Worm (Caenorhabditis elegans): ENCODE results near the gene com-1.

The com-1 gene

DNA sequence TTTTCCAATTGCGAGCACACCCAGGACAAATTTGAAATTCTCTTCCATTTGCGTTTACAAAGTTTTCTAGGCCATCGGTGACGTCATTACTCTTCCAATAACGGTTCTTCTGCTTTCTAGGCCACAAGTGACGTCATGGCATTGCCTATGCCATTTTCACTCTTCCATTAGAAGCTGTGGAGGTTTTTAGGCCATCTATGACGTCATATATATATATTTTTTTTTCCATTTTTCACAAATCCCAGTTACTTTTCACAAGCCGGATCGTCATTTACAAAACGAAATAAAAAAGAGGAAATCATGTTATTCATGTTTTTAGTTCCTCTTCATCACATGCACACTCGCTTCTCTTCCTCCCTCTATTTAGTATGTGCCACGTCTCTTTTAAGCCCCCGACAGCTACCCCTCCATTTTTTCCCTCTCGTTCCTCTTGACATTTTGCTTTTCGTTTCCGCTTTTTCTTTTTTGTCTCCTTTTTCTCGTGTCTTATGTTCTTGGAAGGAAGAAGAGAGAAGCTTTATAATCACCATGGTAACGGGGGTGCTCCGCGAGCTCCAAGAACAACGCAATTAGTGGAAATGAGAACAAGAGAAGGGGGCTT is 6.9 kb downstream of the com-1 start (continued):
- TF ChIP-seq mab-9 (GFP tag; IDR thresholded peaks at IDR 0.05) (no peak), ceh-90 (tag; optimal IDR thresholded peaks at IDR 0.05) (no peak), nhr-85 (tag) (no peak), nhr-77 (tag; optimal IDR thresholded peaks at IDR 0.05) (no peak), hlh-4 (tag; optimal IDR thresholded peaks at IDR 0.05) (no peak), grh-1 (GFP tag; IDR thresholded peaks at IDR 0.05) (no peak), ceh-82 (tag; optimal IDR thresholded peaks at IDR 0.05) (peak in 1 of 3 experiments; percentile 37), skn-1 (tag; optimal IDR thresholded peaks at IDR 0.05) (no peak), ztf-11 (tag; optimal IDR thresholded peaks at IDR 0.05) (no peak), ceh-88 (GFP tag; IDR thresholded peaks at IDR 0.05) (no peak), lsy-2 (tag; optimal IDR thresholded peaks at IDR 0.05) (peak; percentile 10 to 30), elt-3 (tag; optimal IDR thresholded peaks at IDR 0.05) (no peak), lin-39 (tag; optimal IDR thresholded peaks at IDR 0.05) (no peak), nhr-20 (tag; optimal IDR thresholded peaks at IDR 0.05) (peak; percentile 4), alr-1 (tag; optimal IDR thresholded peaks at IDR 0.05; ENCODE audit: borderline replicate concordance) (no peak), ceh-63 (GFP tag; optimal IDR thresholded peaks at IDR 0.05) (no peak), fkh-4 (tag; optimal IDR thresholded peaks at IDR 0.05; ENCODE audit: borderline replicate concordance) (no peak), C04F5.9 (tag; optimal IDR thresholded peaks at IDR 0.05) (no peak), fkh-10 (GFP tag; optimal IDR thresholded peaks at IDR 0.05) (peak; percentile 50), zip-4 (GFP tag; optimal IDR thresholded peaks at IDR 0.05) (no peak), unc-86 (tag; optimal IDR thresholded peaks at IDR 0.05) (peak; percentile 12), xbp-1 (tag; optimal IDR thresholded peaks at IDR 0.05) (peak; percentile 59), nhr-71 (tag; optimal IDR thresholded peaks at IDR 0.05) (peak; percentile 73), ztf-4 (tag; optimal IDR thresholded peaks at IDR 0.05) (peak; percentile 50), sptf-1 (tag; optimal IDR thresholded peaks at IDR 0.05) (no peak), fkh-8 (tag; optimal IDR thresholded peaks at IDR 0.05) (peak; percentile 98), nhr-47 (tag; optimal IDR thresholded peaks at IDR 0.05) (peak; percentile 80), lir-3 (tag; optimal IDR thresholded peaks at IDR 0.05; ENCODE audit: poor library complexity) (peak; percentile 14), vab-15 (tag; optimal IDR thresholded peaks at IDR 0.05) (no peak), nhr-11 (tag; optimal IDR thresholded peaks at IDR 0.05) (peak; percentile 60), pag-3 (tag; optimal IDR thresholded peaks at IDR 0.05; ENCODE audit: borderline replicate concordance, insufficient read depth) (no peak), dsc-1 (tag; optimal IDR thresholded peaks at IDR 0.05) (peak; percentile 82), isw-1 (GFP tag; IDR thresholded peaks at IDR 0.05) (no peak), rnt-1 (tag; optimal IDR thresholded peaks at IDR 0.05) (no peak), efl-3 (GFP tag; optimal IDR thresholded peaks at IDR 0.05) (no peak), lin-35 (GFP tag; optimal IDR thresholded peaks at IDR 0.05) (no peak), pax-3 (tag; optimal IDR thresholded peaks at IDR 0.05) (peak; percentile 80), unc-130 (tag; optimal IDR thresholded peaks at IDR 0.05) (no peak), swsn-7 (tag; optimal IDR thresholded peaks at IDR 0.05) (peak; percentile 45), elt-2 (tag; optimal IDR thresholded peaks at IDR 0.05) (no peak), pqm-1 (tag; optimal IDR thresholded peaks at IDR 0.05) (no peak), mdl-1 (tag; optimal IDR thresholded peaks at IDR 0.05) (no peak), nhr-90 (tag; optimal IDR thresholded peaks at IDR 0.05; ENCODE audit: poor library complexity) (no peak), nhr-28 (tag; optimal IDR thresholded peaks at IDR 0.05) (no peak)
